Worm (Caenorhabditis elegans) whole organism, L3 larva: ENCODE data around the gene spe-36.

Source experiments
- elt-1 ChIP-seq: fragments of 150-350 bp; optimal IDR thresholded peaks from 2 replicates; lab custom pipeline; 2014; ENCODE audit warnings: missing biosample characterization, missing genetic modification characterization
- hmg-11 ChIP-seq: sonication (generic microtip); optimal IDR thresholded peaks from 2 replicates; lab custom pipeline; 2016; ENCODE audit warnings: missing genetic modification characterization, missing compliant biosample characterization
- nhr-237 ChIP-seq: fragments of 150-350 bp; optimal IDR thresholded peaks from 2 replicates; lab custom pipeline; 2014; ENCODE audit warnings: missing biosample characterization, missing genetic modification characterization
- nhr-25 ChIP-seq: sonication (generic microtip); optimal IDR thresholded peaks from 2 replicates; lab custom pipeline; 2017; ENCODE audit warnings: missing biosample characterization, missing genetic modification characterization
- nhr-77 ChIP-seq: fragments of 150-350 bp; optimal IDR thresholded peaks from 2 replicates; lab custom pipeline; 2014; ENCODE audit warnings: missing biosample characterization, missing genetic modification characterization
- skn-1 ChIP-seq: fragments of 150-350 bp; optimal IDR thresholded peaks from 2 replicates; lab custom pipeline; 2014; ENCODE audit warnings: missing biosample characterization, missing genetic modification characterization
- unc-39 ChIP-seq: sonication (generic microtip); optimal IDR thresholded peaks from 4 replicates; lab custom pipeline; 2017; ENCODE audit warnings: missing biosample characterization, missing genetic modification characterization
- unc-62 ChIP-seq: fragments of 150-350 bp; sonication (generic microtip); optimal IDR thresholded peaks from 4 replicates; lab custom pipeline; 2014; ENCODE audit warnings: missing biosample characterization, missing genetic modification reagents, missing genetic modification characterization

ce11 chrIV:11582450-11583166 lies 9.5 kb downstream of the spe-36 start:
- no peak for TF ChIP-seq elt-1 (tag; lab: Kevin White, UChicago)
- no peak for TF ChIP-seq nhr-25 (tag; lab: Kevin White, UChicago)
- TF ChIP-seq unc-62 (GFP tag; lab: Kevin White, UChicago) = no peak
- no peak for TF ChIP-seq unc-39 (tag; lab: Kevin White, UChicago)
- TF ChIP-seq nhr-77 (tag; lab: Kevin White, UChicago) = no peak
- TF ChIP-seq skn-1 = no peak
- no peak for TF ChIP-seq hmg-11
- TF ChIP-seq nhr-237 (tag; lab: Kevin White, UChicago) = no peak
